Worm (Caenorhabditis elegans) whole organism, L4 larva: ENCODE measurements around the gene nhr-21.

Source experiments
- attf-4 ChIP-seq: sonication (generic microtip); optimal IDR thresholded peaks from 3 replicates; lab custom pipeline; 2017; ENCODE audit warnings: missing biosample characterization, missing genetic modification characterization
- ceh-32 ChIP-seq: sonication (generic microtip); optimal IDR thresholded peaks from 2 replicates; lab custom pipeline; 2016; ENCODE audit warnings: mild to moderate bottlenecking, missing genetic modification characterization, missing compliant biosample characterization; ENCODE audit not compliant: poor library complexity
- ceh-44 ChIP-seq: fragments of 200-800 bp; sonication (Bioruptor generic); IDR thresholded peaks from 2 replicates; pipeline ENCODE4 v1.3.6; 2022; ENCODE audit warnings: missing genetic modification reagents, missing genetic modification characterization, missing compliant biosample characterization
- daf-12 ChIP-seq: fragments of 150-350 bp; optimal IDR thresholded peaks from 2 replicates; lab custom pipeline; 2014; ENCODE audit warnings: missing biosample characterization, missing genetic modification reagents, missing genetic modification characterization
- egl-27 ChIP-seq: sonication (generic microtip); optimal IDR thresholded peaks from 3 replicates; lab custom pipeline; 2017; ENCODE audit warnings: missing biosample characterization, missing genetic modification reagents, missing genetic modification characterization
- hlh-11 ChIP-seq: fragments of 200-800 bp; sonication (Bioruptor generic); optimal IDR thresholded peaks from 2 replicates; lab custom pipeline; 2018; ENCODE audit warnings: mild to moderate bottlenecking, missing genetic modification characterization, missing compliant biosample characterization
- lim-7 ChIP-seq: fragments of 200-800 bp; sonication (Bioruptor generic); IDR thresholded peaks from 2 replicates; pipeline ENCODE4 v1.3.6; 2022; ENCODE audit warnings: missing genetic modification characterization, missing compliant biosample characterization
- lin-13 ChIP-seq: fragments of 150-350 bp; optimal IDR thresholded peaks from 2 replicates; lab custom pipeline; 2014; ENCODE audit warnings: missing biosample characterization, missing genetic modification reagents, missing genetic modification characterization
- nhr-10 ChIP-seq: fragments of 150-350 bp; optimal IDR thresholded peaks from 2 replicates; lab custom pipeline; 2014; ENCODE audit warnings: missing biosample characterization, missing genetic modification characterization
- nhr-76 ChIP-seq: fragments of 150-350 bp; optimal IDR thresholded peaks from 2 replicates; lab custom pipeline; 2014; ENCODE audit warnings: missing biosample characterization, missing genetic modification characterization
- rbr-2 ChIP-seq: sonication (generic microtip); optimal IDR thresholded peaks from 2 replicates; lab custom pipeline; 2016; ENCODE audit warnings: missing genotype, missing genetic modification characterization, missing compliant biosample characterization
- saeg-2 ChIP-seq: fragments of 200-800 bp; sonication (Bioruptor generic); IDR thresholded peaks from 2 replicates; pipeline ENCODE4 v1.3.6; 2022; ENCODE audit warnings: missing genetic modification reagents, missing genetic modification characterization, missing compliant biosample characterization

DNA sequence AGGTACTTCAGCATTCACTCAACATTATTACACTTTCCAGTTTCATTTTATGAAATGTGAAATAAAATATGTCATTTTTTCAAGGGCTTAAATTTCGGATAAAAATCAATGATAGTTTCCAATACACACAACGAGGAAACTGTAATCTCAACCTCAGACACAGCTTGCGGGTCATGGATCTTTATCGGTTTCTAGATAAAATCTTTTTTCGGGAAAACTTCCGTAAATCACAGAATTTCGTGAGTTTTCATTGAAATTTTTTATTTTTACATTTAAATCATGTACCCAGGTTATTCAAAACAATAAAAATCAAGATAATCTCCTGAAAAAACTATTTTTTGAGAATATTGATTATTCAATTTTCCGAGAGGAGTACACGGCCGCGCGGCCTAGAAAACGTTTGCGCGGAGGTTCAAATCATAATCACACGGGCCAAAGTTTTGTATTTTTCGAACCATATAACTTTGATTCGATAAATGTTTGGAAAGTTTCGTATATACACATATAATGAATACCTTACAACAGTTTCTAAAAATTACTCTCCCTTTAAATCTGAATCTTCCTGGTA lies 58.3 kb downstream of the nhr-21 start:
- no peak for TF ChIP-seq saeg-2 (GFP tag; lab: Robert Waterston, UW)
- TF ChIP-seq attf-4 (tag; lab: Kevin White, UChicago): no peak
- no peak for TF ChIP-seq hlh-11 (tag; lab: Kevin White, UChicago)
- TF ChIP-seq daf-12 (tag; lab: Kevin White, UChicago): no peak
- TF ChIP-seq ceh-44 (GFP tag; lab: Robert Waterston, UW): no peak
- no peak for TF ChIP-seq ceh-32 (tag; lab: Kevin White, UChicago)
- no peak for TF ChIP-seq rbr-2 (tag; lab: Kevin White, UChicago)
- TF ChIP-seq lim-7 (GFP tag; lab: Robert Waterston, UW): no peak
- TF ChIP-seq lin-13 (GFP tag; lab: Kevin White, UChicago): no peak
- TF ChIP-seq egl-27 (tag; lab: Kevin White, UChicago): no peak
- TF ChIP-seq nhr-76 (tag; lab: Kevin White, UChicago): no peak
- TF ChIP-seq nhr-10 (tag; lab: Kevin White, UChicago): no peak
